Worm (Caenorhabditis elegans) whole organism, L3 larva: ENCODE results near the gene irld-24.

Experiments used
- mml-1 ChIP-seq: fragments of 150-350 bp; sonication (generic microtip); optimal IDR thresholded peaks from 3 replicates; lab custom pipeline; 2014; ENCODE audit warnings: missing biosample characterization, missing genetic modification characterization
- unc-39 ChIP-seq: sonication (generic microtip); optimal IDR thresholded peaks from 4 replicates; lab custom pipeline; 2017; ENCODE audit warnings: missing biosample characterization, missing genetic modification characterization
- unc-62 ChIP-seq: fragments of 150-350 bp; sonication (generic microtip); optimal IDR thresholded peaks from 4 replicates; lab custom pipeline; 2014; ENCODE audit warnings: missing biosample characterization, missing genetic modification reagents, missing genetic modification characterization

- TF ChIP-seq mml-1 (tag; lab: Kevin White, UChicago), result no peak
- TF ChIP-seq unc-62 (GFP tag; lab: Kevin White, UChicago), result no peak
- no peak for TF ChIP-seq unc-39 (tag; lab: Kevin White, UChicago)
These were observed 12.6 kb upstream of the irld-24 start for ce11 chrX:13973769-13974168.
